Fruit fly (Drosophila melanogaster): ENCODE measurements around the gene Dfd.

DNA sequence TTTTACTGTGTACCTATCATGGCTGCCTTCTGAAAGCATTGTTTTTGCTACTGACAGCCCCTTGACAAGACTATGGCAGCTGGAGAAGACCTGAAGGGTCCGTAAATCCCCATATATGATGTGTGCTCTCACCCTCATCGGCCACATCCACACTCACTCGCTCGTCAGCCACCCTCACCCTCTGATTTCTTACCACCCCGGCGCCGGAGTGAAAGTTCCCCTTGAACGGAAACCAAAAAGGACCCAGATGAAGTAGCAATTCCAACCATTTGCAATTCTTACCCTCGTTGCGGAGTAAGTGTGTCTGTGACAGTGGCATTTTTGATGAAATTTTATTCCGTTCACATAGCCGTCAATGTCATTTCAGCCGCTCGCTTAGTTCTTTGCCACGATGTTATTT is 14.3 kb downstream of the Dfd start:
- TF ChIP-seq bab1 (GFP tag; optimal IDR thresholded peaks at IDR 0.05) (no peak), CG5204 (GFP tag; optimal IDR thresholded peaks at IDR 0.05) (no peak), kay (GFP tag; ENCODE audit: borderline replicate concordance) (no peak), Hr96 (GFP tag; optimal IDR thresholded peaks at IDR 0.05) (no peak)

Data from whole organism, adult.